Worm (Caenorhabditis elegans) whole organism, young adult: Measurements from ENCODE around the gene VZK822L.2.

Experiments
- F37B4.10 ChIP-seq: fragments of 200-800 bp; sonication (Bioruptor generic); IDR thresholded peaks from 2 replicates; pipeline ENCODE4 v1.3.6; 2022; ENCODE audit warnings: missing genetic modification characterization, missing compliant biosample characterization
- F55B11.4 ChIP-seq: sonication (generic microtip); optimal IDR thresholded peaks from 2 replicates; lab custom pipeline; 2016; ENCODE audit warnings: missing compliant biosample characterization, missing genetic modification characterization, borderline replicate concordance; ENCODE audit not compliant: insufficient read depth
- K12H6.12 ChIP-seq: fragments of 200-800 bp; sonication (Bioruptor generic); optimal IDR thresholded peaks from 2 replicates; lab custom pipeline; 2018; ENCODE audit warnings: mild to moderate bottlenecking, missing genetic modification characterization, missing compliant biosample characterization
- T07F8.4 ChIP-seq: sonication (generic microtip); optimal IDR thresholded peaks from 2 replicates; lab custom pipeline; 2016; ENCODE audit warnings: mild to moderate bottlenecking, missing genetic modification characterization, moderate library complexity, missing compliant biosample characterization
- T26A5.8 ChIP-seq: sonication (generic microtip); optimal IDR thresholded peaks from 2 replicates; lab custom pipeline; 2016; ENCODE audit warnings: missing genetic modification characterization, missing compliant biosample characterization
- Y53G8AR.9 ChIP-seq: fragments of 200-800 bp; sonication (Bioruptor generic); conservative IDR thresholded peaks from 2 replicates; pipeline ENCODE4 v1.3.6; 2022; ENCODE audit warnings: missing genetic modification reagents, missing genetic modification characterization, missing compliant biosample characterization
- Y56A3A.18 ChIP-seq: fragments of 200-800 bp; sonication (Bioruptor generic); IDR thresholded peaks from 2 replicates; pipeline ENCODE4 v1.3.6; 2022; ENCODE audit warnings: missing genetic modification reagents, missing genetic modification characterization, missing compliant biosample characterization
- akir-1 ChIP-seq: fragments of 200-800 bp; sonication (Bioruptor generic); optimal IDR thresholded peaks from 2 replicates; lab custom pipeline; 2018; ENCODE audit warnings: mild to moderate bottlenecking, missing genetic modification characterization, moderate library complexity, missing compliant biosample characterization
- aptf-2 ChIP-seq: fragments of 200-800 bp; sonication (Bioruptor generic); conservative IDR thresholded peaks from 2 replicates; pipeline ENCODE4 v1.3.6; 2022; ENCODE audit warnings: missing genetic modification reagents, missing genetic modification characterization, missing compliant biosample characterization
- aptf-3 ChIP-seq: fragments of 200-800 bp; sonication (Bioruptor generic); IDR thresholded peaks from 2 replicates; pipeline ENCODE4 v1.3.6; 2022; ENCODE audit warnings: missing genetic modification characterization, missing compliant biosample characterization
- athp-1 ChIP-seq: sonication (generic microtip); optimal IDR thresholded peaks from 2 replicates; lab custom pipeline; 2017; ENCODE audit warnings: mild to moderate bottlenecking, missing genetic modification characterization, missing compliant biosample characterization
- bed-1 ChIP-seq: fragments of 200-800 bp; sonication (Bioruptor generic); IDR thresholded peaks from 2 replicates; pipeline ENCODE4 v1.3.6; 2022; ENCODE audit warnings: missing genetic modification reagents, missing genetic modification characterization, missing compliant biosample characterization
- cebp-1 ChIP-seq, 2 experiments: fragments of 200-800 bp in 1 of 2; sonication (Bioruptor generic) in 1 of 2; sonication (generic microtip) in 1 of 2; IDR thresholded peaks in 1 of 2; optimal IDR thresholded peaks in 1 of 2; 2 replicates each; pipeline versions ENCODE4 v1.3.6 to Lab custom; 2017 to 2022; ENCODE audit warnings: missing compliant biosample characterization in 2 of 2, missing genetic modification characterization in 2 of 2, mild to moderate bottlenecking in 1 of 2, missing genetic modification reagents in 1 of 2, moderate library complexity in 1 of 2
- cebp-2 ChIP-seq: fragments of 200-800 bp; sonication (Bioruptor generic); IDR thresholded peaks from 2 replicates; pipeline ENCODE4 v1.3.6; 2022; ENCODE audit warnings: missing genetic modification characterization, missing compliant biosample characterization
- ceh-100 ChIP-seq: fragments of 200-800 bp; sonication (Bioruptor generic); IDR thresholded peaks from 2 replicates; pipeline ENCODE4 v1.3.6; 2022; ENCODE audit warnings: missing genetic modification reagents, missing genetic modification characterization, missing compliant biosample characterization
- die-1 ChIP-seq: sonication (generic microtip); optimal IDR thresholded peaks from 2 replicates; lab custom pipeline; 2016; ENCODE audit warnings: missing genotype, mild to moderate bottlenecking, missing genetic modification characterization, missing compliant biosample characterization
- dpff-1 ChIP-seq: sonication (generic microtip); optimal IDR thresholded peaks from 2 replicates; lab custom pipeline; 2017; ENCODE audit warnings: mild to moderate bottlenecking, missing genetic modification characterization, missing compliant biosample characterization
- efl-1 ChIP-seq: fragments of 150-350 bp; optimal IDR thresholded peaks from 2 replicates; lab custom pipeline; 2014; ENCODE audit warnings: missing biosample characterization, missing genetic modification reagents, missing genetic modification characterization
- egl-18 ChIP-seq: fragments of 200-800 bp; sonication (Bioruptor generic); IDR thresholded peaks from 2 replicates; pipeline ENCODE4 v1.3.6; 2022; ENCODE audit warnings: missing genetic modification reagents, missing genetic modification characterization, missing compliant biosample characterization
- egl-44 ChIP-seq: fragments of 200-800 bp; sonication (Bioruptor generic); IDR thresholded peaks from 2 replicates; pipeline ENCODE4 v1.3.6; 2022; ENCODE audit warnings: missing genetic modification reagents, missing genetic modification characterization, missing compliant biosample characterization
- egrh-3 ChIP-seq: fragments of 200-800 bp; sonication (Bioruptor generic); IDR thresholded peaks from 2 replicates; pipeline ENCODE4 v1.3.6; 2022; ENCODE audit warnings: missing genetic modification reagents, missing genetic modification characterization, missing compliant biosample characterization
- fkh-3 ChIP-seq: sonication (generic microtip); optimal IDR thresholded peaks from 2 replicates; lab custom pipeline; 2016; ENCODE audit warnings: mild to moderate bottlenecking, missing genetic modification characterization, missing compliant biosample characterization
- hlh-26 ChIP-seq: fragments of 200-800 bp; sonication (Bioruptor generic); conservative IDR thresholded peaks from 2 replicates; pipeline ENCODE4 v1.3.6; 2022; ENCODE audit warnings: missing genetic modification reagents, missing genetic modification characterization, missing compliant biosample characterization
- hmg-20 ChIP-seq: fragments of 200-800 bp; sonication (Bioruptor generic); IDR thresholded peaks from 2 replicates; pipeline ENCODE4 v1.3.6; 2022; ENCODE audit warnings: missing genetic modification reagents, missing genetic modification characterization, missing compliant biosample characterization
- lag-1 ChIP-seq: fragments of 200-800 bp; sonication (Bioruptor generic); IDR thresholded peaks from 2 replicates; pipeline ENCODE4 v1.3.6; 2022; ENCODE audit warnings: missing genetic modification reagents, missing genetic modification characterization, missing compliant biosample characterization
- let-607 ChIP-seq, 2 experiments: fragments of 200-800 bp in 1 of 2; sonication (Bioruptor generic) in 1 of 2; sonication (generic microtip) in 1 of 2; optimal IDR thresholded peaks; 2 replicates each; lab custom pipeline; 2016 to 2018; ENCODE audit warnings: mild to moderate bottlenecking in 2 of 2, missing compliant biosample characterization in 2 of 2, missing genetic modification characterization in 2 of 2, moderate library complexity in 2 of 2, missing genotype in 1 of 2
- lin-26 ChIP-seq: fragments of 200-800 bp; sonication (Bioruptor generic); IDR thresholded peaks from 2 replicates; pipeline ENCODE4 v1.3.6; 2022; ENCODE audit warnings: missing genetic modification reagents, missing genetic modification characterization, missing compliant biosample characterization
- lin-40 ChIP-seq: sonication (generic microtip); optimal IDR thresholded peaks from 2 replicates; lab custom pipeline; 2016; ENCODE audit warnings: missing genetic modification characterization, mild to moderate bottlenecking, missing compliant biosample characterization, missing genotype, missing genetic modification reagents
- lin-54 ChIP-seq: fragments of 200-800 bp; sonication (Bioruptor generic); optimal IDR thresholded peaks from 2 replicates; lab custom pipeline; 2018; ENCODE audit warnings: mild to moderate bottlenecking, missing genetic modification characterization, missing compliant biosample characterization
- lir-1 ChIP-seq: fragments of 200-800 bp; sonication (Bioruptor generic); conservative IDR thresholded peaks from 2 replicates; pipeline ENCODE4 v1.3.6; 2022; ENCODE audit warnings: missing genetic modification reagents, missing genetic modification characterization, missing compliant biosample characterization
- madf-10 ChIP-seq: sonication (generic microtip); optimal IDR thresholded peaks from 2 replicates; lab custom pipeline; 2016; ENCODE audit warnings: mild to moderate bottlenecking, missing genetic modification characterization, missing compliant biosample characterization
- madf-3 ChIP-seq: fragments of 200-800 bp; sonication (Bioruptor generic); IDR thresholded peaks from 2 replicates; pipeline ENCODE4 v1.3.6; 2022; ENCODE audit warnings: missing genetic modification reagents, missing genetic modification characterization, missing compliant biosample characterization
- nfya-1 ChIP-seq: sonication (generic microtip); optimal IDR thresholded peaks from 2 replicates; lab custom pipeline; 2017; ENCODE audit warnings: antibody characterized with exemption, missing compliant biosample characterization, missing genetic modification characterization, borderline replicate concordance; ENCODE audit not compliant: insufficient read depth
- nfya-2 ChIP-seq: fragments of 200-800 bp; sonication (Bioruptor generic); IDR thresholded peaks from 2 replicates; pipeline ENCODE4 v1.3.6; 2022; ENCODE audit warnings: missing genetic modification reagents, missing genetic modification characterization, missing compliant biosample characterization
- nhr-179 ChIP-seq: sonication (generic microtip); optimal IDR thresholded peaks from 2 replicates; lab custom pipeline; 2016; ENCODE audit warnings: mild to moderate bottlenecking, missing genetic modification characterization, missing compliant biosample characterization
- pbrm-1 ChIP-seq: fragments of 200-800 bp; sonication (Bioruptor generic); IDR thresholded peaks from 2 replicates; pipeline ENCODE4 v1.3.6; 2022; ENCODE audit warnings: missing genetic modification reagents, missing genetic modification characterization, missing compliant biosample characterization
- repo-1 ChIP-seq: sonication (generic microtip); optimal IDR thresholded peaks from 2 replicates; lab custom pipeline; 2017; ENCODE audit warnings: mild to moderate bottlenecking, missing genetic modification characterization, missing compliant biosample characterization
- sdz-38 ChIP-seq: sonication (generic microtip); optimal IDR thresholded peaks from 2 replicates; lab custom pipeline; 2016; ENCODE audit warnings: missing genotype, missing genetic modification characterization, missing compliant biosample characterization
- snpc-3.4 ChIP-seq: sonication (generic microtip); optimal IDR thresholded peaks from 2 replicates; lab custom pipeline; 2017; ENCODE audit warnings: missing genetic modification characterization, mild to moderate bottlenecking, missing compliant biosample characterization, antibody characterized with exemption, moderate library complexity, missing genotype, missing genetic modification reagents
- somi-1 ChIP-seq: fragments of 200-800 bp; sonication (Bioruptor generic); optimal IDR thresholded peaks from 2 replicates; lab custom pipeline; 2018; ENCODE audit warnings: mild to moderate bottlenecking, missing genetic modification characterization, missing compliant biosample characterization
- tbp1 ChIP-seq: fragments of 200-800 bp; sonication (Bioruptor generic); optimal IDR thresholded peaks from 2 replicates; lab custom pipeline; 2018; ENCODE audit warnings: mild to moderate bottlenecking, missing genetic modification characterization, missing compliant biosample characterization
- tbx-9 ChIP-seq: sonication (generic microtip); optimal IDR thresholded peaks from 2 replicates; lab custom pipeline; 2016; ENCODE audit warnings: borderline replicate concordance, missing genetic modification characterization, inconsistent platforms, missing compliant biosample characterization
- tlf-1 ChIP-seq: fragments of 200-800 bp; sonication (Bioruptor generic); optimal IDR thresholded peaks from 2 replicates; lab custom pipeline; 2018; ENCODE audit warnings: mild to moderate bottlenecking, missing genetic modification characterization, missing compliant biosample characterization
- unc-62 ChIP-seq: fragments of 150-350 bp; optimal IDR thresholded peaks from 2 replicates; lab custom pipeline; 2014; ENCODE audit warnings: missing biosample characterization, missing genetic modification reagents, missing genetic modification characterization
- xnd-1 ChIP-seq: sonication (generic microtip); optimal IDR thresholded peaks from 2 replicates; lab custom pipeline; 2016; ENCODE audit warnings: missing genotype, missing genetic modification reagents, missing genetic modification characterization, missing compliant biosample characterization
- ztf-18 ChIP-seq: sonication (generic microtip); optimal IDR thresholded peaks from 2 replicates; lab custom pipeline; 2016; ENCODE audit warnings: missing genotype, mild to moderate bottlenecking, missing genetic modification characterization, missing compliant biosample characterization
- ztf-22 ChIP-seq: fragments of 200-800 bp; sonication (Bioruptor generic); optimal IDR thresholded peaks from 2 replicates; lab custom pipeline; 2018; ENCODE audit warnings: mild to moderate bottlenecking, missing genetic modification characterization, moderate library complexity, missing compliant biosample characterization
- ztf-28 ChIP-seq: fragments of 200-800 bp; sonication (Bioruptor generic); IDR thresholded peaks from 2 replicates; pipeline ENCODE4 v1.3.6; 2022; ENCODE audit warnings: missing genetic modification reagents, missing genetic modification characterization, missing compliant biosample characterization

The VZK822L.2 gene

ce11 chrIV:11928388-11928787 is 16.6 kb downstream of the VZK822L.2 start (continued):
- TF ChIP-seq nfya-2 (GFP tag; lab: Robert Waterston, UW): no peak
- TF ChIP-seq Y56A3A.18 (GFP tag; lab: Robert Waterston, UW): 0 out of 2 replicates have a peak, but pooled peaks have one; percentile 68
- TF ChIP-seq bed-1 (GFP tag; lab: Robert Waterston, UW): no peak
- TF ChIP-seq let-607 (tag; optimal IDR thresholded peaks at IDR 0.05; lab: Kevin White, UChicago): no peak
- no peak for TF ChIP-seq repo-1 (tag; lab: Kevin White, UChicago)
- peak; percentile 12 for TF ChIP-seq madf-10
- TF ChIP-seq cebp-2: no peak
- no peak for TF ChIP-seq dpff-1 (tag; lab: Kevin White, UChicago)
- TF ChIP-seq ztf-28 (GFP tag; lab: Robert Waterston, UW): no peak
- TF ChIP-seq pbrm-1 (GFP tag; lab: Robert Waterston, UW): peak; percentile 78
- TF ChIP-seq F37B4.10 (GFP tag; lab: Robert Waterston, UW): no peak
- TF ChIP-seq lin-54: peak; percentile 57
- TF ChIP-seq tbp1 (GFP tag; lab: Kevin White, UChicago): peak; percentile 97
- no peak for TF ChIP-seq tlf-1 (GFP tag; lab: Kevin White, UChicago)
- no peak for TF ChIP-seq efl-1
- TF ChIP-seq die-1 (tag; lab: Kevin White, UChicago): peak; percentile 63
- TF ChIP-seq nfya-1 (tag; lab: Kevin White, UChicago): no peak
- no peak for TF ChIP-seq aptf-2 (GFP tag; lab: Robert Waterston, UW)
- TF ChIP-seq akir-1 (GFP tag; lab: Kevin White, UChicago): no peak
- no peak for TF ChIP-seq lir-1 (GFP tag; lab: Robert Waterston, UW)
- TF ChIP-seq egrh-3 (GFP tag; lab: Robert Waterston, UW): peak; percentile 21; the same call in 1 of the 2 replicates
- TF ChIP-seq unc-62: no peak
- peak; percentile 60 for TF ChIP-seq ztf-18
- 0 out of 2 replicates have a peak, but pooled peaks have one; percentile 56 for TF ChIP-seq madf-3
- TF ChIP-seq athp-1 (tag; lab: Kevin White, UChicago): peak; percentile 16
- TF ChIP-seq cebp-1 (GFP tag; IDR thresholded peaks at IDR 0.05; lab: Robert Waterston, UW): no peak
- TF ChIP-seq cebp-1 (tag; optimal IDR thresholded peaks at IDR 0.05; lab: Kevin White, UChicago): no peak
- TF ChIP-seq egl-18: no peak
- TF ChIP-seq hlh-26 (GFP tag; lab: Robert Waterston, UW): no peak
- TF ChIP-seq Y53G8AR.9 (GFP tag; lab: Robert Waterston, UW): peak; percentile 63; the same call in 1 of the 2 replicates
- TF ChIP-seq tbx-9 (tag; lab: Kevin White, UChicago): no peak
- TF ChIP-seq sdz-38 (tag; lab: Kevin White, UChicago): no peak
- no peak for TF ChIP-seq egl-44 (GFP tag; lab: Robert Waterston, UW)
- TF ChIP-seq xnd-1: no peak
- no peak for TF ChIP-seq lag-1
- peak; percentile 30 for TF ChIP-seq K12H6.12
- TF ChIP-seq hmg-20 (GFP tag; lab: Robert Waterston, UW): no peak
- no peak for TF ChIP-seq F55B11.4 (tag; lab: Kevin White, UChicago)
- no peak for TF ChIP-seq ceh-100 (GFP tag; lab: Robert Waterston, UW)
- no peak for TF ChIP-seq somi-1 (GFP tag; lab: Kevin White, UChicago)
- no peak for TF ChIP-seq aptf-3 (GFP tag; lab: Robert Waterston, UW)
- TF ChIP-seq nhr-179 (tag; lab: Kevin White, UChicago): no peak
- no peak for TF ChIP-seq T07F8.4 (tag; lab: Kevin White, UChicago)
- no peak for TF ChIP-seq T26A5.8 (tag; lab: Kevin White, UChicago)
- no peak for TF ChIP-seq fkh-3 (tag; lab: Kevin White, UChicago)
- TF ChIP-seq ztf-22: no peak
- TF ChIP-seq lin-40: no peak
- TF ChIP-seq lin-26 (GFP tag; lab: Robert Waterston, UW): peak; percentile 51; the same call in 1 of the 2 replicates
- no peak for TF ChIP-seq snpc-3.4
